Fruit fly (Drosophila melanogaster) whole organism, wandering third instar larva: ENCODE data around the gene noc.

Source experiments
- HLH106 ChIP-seq: fragments of 200-800 bp; optimal IDR thresholded peaks from 3 replicates; lab custom pipeline; 2019; ENCODE audit warnings: missing biosample characterization, mild to moderate bottlenecking, missing genetic modification characterization, moderate library complexity
- psq ChIP-seq: fragments of 200-800 bp; sonication (Bioruptor generic); optimal IDR thresholded peaks from 3 replicates; lab custom pipeline; 2017; ENCODE audit warnings: missing biosample characterization, mild to moderate bottlenecking, missing genetic modification characterization, moderate library complexity

DNA sequence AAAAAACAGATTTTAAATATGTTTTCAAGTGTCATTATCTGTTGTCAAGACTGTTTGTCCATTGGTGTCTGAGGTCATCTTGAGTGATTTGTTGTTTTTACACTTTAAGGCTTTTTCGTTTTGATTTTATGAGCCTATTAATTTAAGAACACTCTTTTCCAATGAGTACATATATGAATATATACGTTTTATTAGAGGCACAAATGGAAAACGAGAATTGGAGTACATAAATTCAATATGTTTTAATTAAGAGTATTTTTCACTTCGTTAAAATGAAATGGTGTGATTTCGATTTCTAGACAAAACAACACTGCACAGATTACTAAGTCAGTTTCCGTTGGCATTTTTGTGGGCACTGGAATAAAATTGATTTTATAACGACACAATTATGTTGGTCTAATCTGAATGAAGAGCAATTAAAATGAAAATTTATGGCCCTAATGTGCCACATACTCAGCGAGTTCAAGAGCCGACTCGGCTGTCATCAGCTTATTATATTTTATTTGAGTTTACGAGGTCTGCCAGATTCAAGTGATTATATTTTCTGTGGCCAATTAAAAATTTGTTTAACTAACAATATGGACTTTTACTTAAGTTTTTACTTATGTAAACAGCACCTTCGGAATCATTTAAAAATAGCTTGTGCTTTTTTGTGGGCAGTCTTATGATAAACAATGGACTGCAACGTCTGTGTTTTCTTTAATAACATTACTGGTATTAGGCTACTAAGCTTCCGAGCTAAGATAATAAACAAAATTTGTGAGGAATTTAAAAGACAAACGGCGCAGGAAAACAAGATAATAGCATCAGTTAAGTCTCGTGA, 10.7 kb downstream of the noc start:
- TF ChIP-seq psq (GFP tag; lab: Kevin White, UChicago), result no peak
- TF ChIP-seq HLH106 (tag; lab: Kevin White, UChicago), result no peak
